Fruit fly (Drosophila melanogaster): ENCODE results near the gene cmet.

dm6 chr2L:11226035-11226434 is 42.8 kb downstream of the cmet start:
- no peak for TF ChIP-seq ovo (GFP tag; optimal IDR thresholded peaks at IDR 0.05)
- no peak for TF ChIP-seq Clk (GFP tag; optimal IDR thresholded peaks at IDR 0.05)
- TF ChIP-seq Mnt (GFP tag; optimal IDR thresholded peaks at IDR 0.05): no peak
- no peak for TF ChIP-seq cic (GFP tag; optimal IDR thresholded peaks at IDR 0.05)
- no peak for TF ChIP-seq Crg-1 (GFP tag; optimal IDR thresholded peaks at IDR 0.05)
- TF ChIP-seq Hr96 (GFP tag; optimal IDR thresholded peaks at IDR 0.05): no peak
- no peak for TF ChIP-seq kay (GFP tag; ENCODE audit: borderline replicate concordance)
- no peak for TF ChIP-seq CG5204 (GFP tag; optimal IDR thresholded peaks at IDR 0.05)
- no peak for TF ChIP-seq CG14711 (tag; optimal IDR thresholded peaks at IDR 0.05)
- TF ChIP-seq tj (GFP tag; optimal IDR thresholded peaks at IDR 0.05): no peak
